Worm (Caenorhabditis elegans) whole organism, L4/young adult: Measurements from ENCODE around the gene taf-11.1.

Source experiments
- W03F9.2 ChIP-seq: fragments of 150-350 bp; optimal IDR thresholded peaks from 2 replicates; lab custom pipeline; 2014; ENCODE audit warnings: missing biosample characterization, missing genetic modification characterization
- dao-5 ChIP-seq: sonication (generic microtip); optimal IDR thresholded peaks from 2 replicates; lab custom pipeline; 2016; ENCODE audit warnings: missing genotype, missing genetic modification characterization, moderate library complexity, missing compliant biosample characterization

- TF ChIP-seq W03F9.2 (tag; lab: Kevin White, UChicago), result no peak
- TF ChIP-seq dao-5 (tag; lab: Kevin White, UChicago), result no peak
Measured at ce11 chrX:4289805-4290204, 34.8 kb downstream of the taf-11.1 start.
